Worm (Caenorhabditis elegans) whole organism, L4/young adult: Measurements from ENCODE around the gene F23D12.4.

ENCODE experiments used
- W03F9.2 ChIP-seq: fragments of 150-350 bp; optimal IDR thresholded peaks from 2 replicates; lab custom pipeline; 2014; ENCODE audit warnings: missing biosample characterization, missing genetic modification characterization
- dao-5 ChIP-seq: sonication (generic microtip); optimal IDR thresholded peaks from 2 replicates; lab custom pipeline; 2016; ENCODE audit warnings: missing genotype, missing genetic modification characterization, moderate library complexity, missing compliant biosample characterization
- him-1 ChIP-seq: sonication (generic microtip); optimal IDR thresholded peaks from 2 replicates; lab custom pipeline; 2016; ENCODE audit warnings: missing genotype, missing genetic modification reagents, missing genetic modification characterization, missing compliant biosample characterization

F23D12.4 gene

ce11 chrX:14476625-14477257 lies 31.9 kb downstream of the F23D12.4 start:
- no peak for TF ChIP-seq him-1 (tag; lab: Kevin White, UChicago)
- peak; percentile 4 for TF ChIP-seq dao-5 (tag; lab: Kevin White, UChicago)
- peak; percentile 20 for TF ChIP-seq W03F9.2

DNA sequence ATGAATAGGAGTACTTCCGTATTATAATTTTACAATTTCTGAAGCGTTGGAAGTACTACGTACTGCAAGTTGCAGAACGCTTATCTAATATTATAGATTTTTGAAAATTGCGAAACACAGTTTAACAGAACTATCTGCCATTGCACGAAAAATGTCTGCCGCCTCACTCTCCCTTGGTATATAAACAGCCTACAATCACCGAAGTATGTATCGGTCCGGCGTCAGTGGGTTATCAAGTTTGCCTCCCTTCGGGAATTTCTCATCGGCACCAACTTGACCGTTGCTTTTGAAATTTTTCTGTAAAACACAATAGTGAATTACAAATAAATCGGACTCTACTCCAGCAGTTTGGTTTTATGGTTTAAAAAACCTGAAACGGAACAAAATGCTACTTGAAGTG lies 32.5 kb downstream of the F23D12.4 start:
- TF ChIP-seq him-1 (tag; lab: Kevin White, UChicago) = no peak
- TF ChIP-seq W03F9.2 = no peak
- no peak for TF ChIP-seq dao-5 (tag; lab: Kevin White, UChicago)

DNA sequence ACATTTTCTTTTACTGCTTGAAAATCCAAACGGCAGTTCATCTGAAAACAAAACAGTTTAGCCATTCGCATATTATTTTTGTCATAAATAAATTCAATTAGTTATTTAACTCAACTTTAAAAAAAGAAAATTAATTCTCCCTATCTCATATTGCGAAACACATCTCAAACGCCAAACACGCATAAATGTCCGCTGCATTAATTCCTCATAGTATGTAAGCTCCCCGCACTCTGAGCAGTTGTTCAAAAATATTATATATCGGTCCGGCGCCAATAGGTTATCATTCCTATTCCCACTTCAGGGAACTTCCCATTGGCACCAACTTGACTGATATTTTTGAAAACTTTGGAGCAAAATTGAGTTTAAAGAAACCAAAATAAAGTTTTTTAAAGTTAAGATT lies 33.4 kb downstream of the F23D12.4 start:
- TF ChIP-seq W03F9.2 (no peak), dao-5 (tag; lab: Kevin White, UChicago) (no peak), him-1 (tag; lab: Kevin White, UChicago) (no peak)

DNA sequence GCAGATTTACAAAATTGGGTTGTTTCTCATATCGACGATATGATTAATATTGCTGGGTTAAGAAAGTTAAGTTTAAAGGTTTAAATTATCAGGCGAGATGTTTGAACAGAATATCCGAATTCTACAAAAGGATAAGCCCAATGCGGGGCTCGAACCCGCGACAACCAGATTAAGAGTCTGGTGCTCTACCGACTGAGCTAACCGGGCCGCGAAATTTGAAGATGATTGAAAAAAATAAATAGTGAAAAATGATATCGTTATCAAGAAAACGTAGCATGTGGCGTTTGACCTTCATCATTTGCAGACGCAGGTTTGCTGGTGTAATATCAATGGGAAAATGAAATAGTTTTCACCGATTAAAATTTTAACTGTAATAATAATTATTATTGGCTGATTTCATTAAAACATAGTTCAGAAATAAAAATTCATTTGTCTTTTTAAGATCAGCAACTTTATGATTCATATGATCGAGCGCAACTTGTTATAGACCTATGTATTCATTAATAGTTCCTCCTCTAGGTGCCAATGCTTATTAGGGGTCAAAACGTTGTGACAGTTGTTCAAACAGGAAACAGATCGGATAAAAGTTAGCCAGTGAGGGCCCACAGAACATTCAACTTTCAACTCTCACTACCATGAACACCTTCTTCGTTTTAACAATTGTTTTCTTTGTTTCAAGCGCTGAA lies 34.1 kb downstream of the F23D12.4 start, which contains the start of gene M163.11:
Gene M163.11 (plus strand): TSS at position 636 of the 686 bp plus-strand sequence.
- TF ChIP-seq him-1 (tag; lab: Kevin White, UChicago) (no peak), W03F9.2 (no peak), dao-5 (tag; lab: Kevin White, UChicago) (peak; percentile 48)

DNA sequence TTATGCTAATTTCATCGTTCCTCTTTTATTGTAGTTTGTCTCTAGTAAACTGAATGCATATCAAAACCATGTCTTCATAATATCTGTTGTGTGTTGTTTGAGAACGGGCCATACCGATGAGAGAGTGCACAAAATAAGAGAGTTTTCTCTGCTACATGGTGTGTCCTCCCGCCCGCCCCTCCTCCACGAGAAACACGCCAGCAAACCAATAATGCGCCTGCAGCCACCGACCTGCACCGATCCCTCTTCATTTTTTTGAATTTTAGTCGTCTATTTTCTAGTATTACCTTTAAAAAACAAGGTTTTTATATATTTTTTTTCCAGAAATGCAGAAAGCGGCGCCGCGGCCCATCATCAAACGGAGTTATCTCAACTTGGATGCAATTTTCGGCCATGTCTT lies 35.4 kb downstream of the F23D12.4 start, which contains the start of gene gfi-3:
Gene gfi-3 (plus strand): TSS at position 325 of the 400 bp plus-strand sequence.
- TF ChIP-seq dao-5 (tag; lab: Kevin White, UChicago) (no peak), W03F9.2 (peak; percentile 41), him-1 (tag; lab: Kevin White, UChicago) (peak; percentile 4)

DNA sequence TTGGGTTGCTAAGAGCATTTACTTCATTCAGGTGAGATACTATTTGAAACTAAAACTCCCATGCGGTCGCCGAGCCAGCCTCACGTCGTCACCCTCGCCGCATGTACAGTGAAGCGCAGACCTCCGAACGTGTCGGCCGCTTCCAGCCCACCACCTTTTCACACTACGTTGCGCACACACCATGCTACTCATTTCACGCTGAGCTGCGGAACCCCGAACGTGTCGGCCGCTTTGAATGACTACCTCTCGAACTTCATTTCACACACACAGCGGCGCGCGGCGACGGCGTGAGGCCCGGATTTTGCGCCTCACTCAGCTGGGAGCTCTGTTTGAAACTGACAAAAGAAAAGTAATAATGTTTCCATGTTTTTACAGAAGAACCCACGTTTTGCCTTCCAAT lies 36.8 kb downstream of the F23D12.4 start:
- no peak for TF ChIP-seq him-1 (tag; lab: Kevin White, UChicago)
- TF ChIP-seq dao-5 (tag; lab: Kevin White, UChicago) = no peak
- no peak for TF ChIP-seq W03F9.2

DNA sequence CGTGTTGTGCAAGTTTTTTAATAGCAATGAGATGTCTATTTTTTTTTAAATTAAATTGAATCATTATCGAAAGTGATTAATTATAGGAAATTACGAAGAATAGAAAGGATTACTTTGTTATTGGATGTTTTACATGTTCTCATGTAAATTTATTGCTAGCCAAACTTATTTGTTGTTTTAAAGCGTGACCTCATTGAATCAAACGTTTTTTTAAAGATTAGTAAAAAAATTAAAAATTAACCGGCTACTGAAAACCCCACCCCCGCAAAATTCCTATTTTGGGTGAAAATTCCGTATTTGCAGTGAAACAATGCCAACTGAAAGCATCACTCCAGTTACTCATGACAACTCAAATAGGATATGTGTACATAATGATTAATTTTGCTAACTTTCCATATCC lies 40.0 kb downstream of the F23D12.4 start, which contains the start of gene M163.8:
Gene M163.8 (plus strand): TSS at position 301 of the 400 bp plus-strand sequence.
- TF ChIP-seq W03F9.2 (no peak), dao-5 (tag; lab: Kevin White, UChicago) (no peak), him-1 (tag; lab: Kevin White, UChicago) (no peak)

DNA sequence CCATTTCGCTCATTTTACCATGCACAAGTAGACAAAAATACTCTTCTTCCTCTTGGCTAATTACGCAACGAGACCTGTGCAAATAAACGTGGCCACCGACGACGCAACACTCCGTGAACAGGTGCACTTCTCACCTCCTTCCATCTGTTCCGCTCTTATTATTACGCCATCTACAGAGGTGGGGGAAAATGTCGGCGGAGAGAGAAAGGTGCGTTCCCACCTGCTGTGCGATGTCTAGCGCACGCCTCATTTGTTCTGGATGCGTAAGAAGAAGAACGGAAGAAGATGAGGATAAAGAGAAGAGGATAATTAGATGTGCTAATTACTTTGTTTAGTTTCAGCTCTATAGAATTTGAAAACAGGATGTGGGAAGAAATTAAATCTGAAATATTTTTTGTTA lies 41.7 kb downstream of the F23D12.4 start:
- TF ChIP-seq him-1 (tag; lab: Kevin White, UChicago) = no peak
- TF ChIP-seq W03F9.2 = no peak
- TF ChIP-seq dao-5 (tag; lab: Kevin White, UChicago) = no peak

DNA sequence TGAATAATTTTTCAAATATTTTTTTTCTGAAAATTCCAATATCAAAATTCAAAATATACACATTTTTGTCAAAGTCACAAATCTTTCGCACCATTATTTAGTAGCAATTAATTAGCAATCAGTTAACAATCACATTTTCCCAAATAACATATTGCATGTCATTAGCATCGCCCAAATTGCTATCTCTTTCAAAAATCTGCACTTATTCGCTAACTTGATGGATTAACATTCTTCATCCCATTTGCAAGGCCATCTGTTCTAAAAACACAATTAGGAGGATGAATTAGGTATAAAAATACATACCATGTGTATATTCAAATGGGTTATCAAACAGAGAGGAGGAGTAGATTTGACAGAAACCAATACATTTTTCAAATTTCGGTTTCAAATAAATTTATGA lies 42.5 kb downstream of the F23D12.4 start:
- no peak for TF ChIP-seq dao-5 (tag; lab: Kevin White, UChicago)
- TF ChIP-seq W03F9.2 = no peak
- TF ChIP-seq him-1 (tag; lab: Kevin White, UChicago) = no peak

ce11 chrX:14487832-14488231 lies 43.0 kb downstream of the F23D12.4 start:
- TF ChIP-seq dao-5 (tag; lab: Kevin White, UChicago) (no peak), him-1 (tag; lab: Kevin White, UChicago) (no peak), W03F9.2 (no peak)

DNA sequence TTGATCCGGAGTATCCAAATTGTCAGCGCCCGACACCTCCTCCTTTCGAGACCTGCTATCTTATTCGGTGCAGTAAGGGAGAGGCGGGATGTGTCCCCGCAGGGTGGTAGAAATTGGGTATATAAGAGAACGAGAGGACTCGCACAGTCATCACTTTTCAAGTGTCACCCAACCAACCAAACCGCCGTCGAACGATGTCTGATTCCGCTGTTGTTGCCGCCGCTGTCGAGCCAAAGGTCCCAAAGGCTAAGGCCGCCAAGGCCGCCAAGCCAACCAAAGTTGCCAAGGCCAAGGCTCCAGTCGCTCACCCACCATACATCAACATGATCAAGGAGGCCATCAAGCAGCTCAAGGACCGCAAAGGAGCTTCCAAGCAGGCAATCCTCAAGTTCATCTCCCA lies 45.1 kb downstream of the F23D12.4 start, which contains the start of gene his-24:
Gene his-24 (plus strand): TSS at position 150 of the 400 bp plus-strand sequence.
- TF ChIP-seq him-1 (tag; lab: Kevin White, UChicago) = no peak
- no peak for TF ChIP-seq dao-5 (tag; lab: Kevin White, UChicago)
- no peak for TF ChIP-seq W03F9.2

ce11 chrX:14490486-14490885 lies 45.7 kb downstream of the F23D12.4 start:
- TF ChIP-seq dao-5 (tag; lab: Kevin White, UChicago) (no peak), him-1 (tag; lab: Kevin White, UChicago) (no peak), W03F9.2 (no peak)

ce11 chrX:14491103-14491502 lies 46.3 kb downstream of the F23D12.4 start:
- TF ChIP-seq dao-5 (tag; lab: Kevin White, UChicago) (no peak), him-1 (tag; lab: Kevin White, UChicago) (no peak), W03F9.2 (no peak)

- TF ChIP-seq W03F9.2 (no peak), him-1 (tag; lab: Kevin White, UChicago) (no peak), dao-5 (tag; lab: Kevin White, UChicago) (no peak)
These were observed 47.6 kb downstream of the F23D12.4 start for ce11 chrX:14492441-14492840.
